Fruit fly (Drosophila melanogaster) S2 (cell line): ENCODE data around the gene CG5235.

ENCODE experiments used
- CG8478 ChIP-seq: fragments of >200 bp; optimal IDR thresholded peaks from 2 replicates; lab custom pipeline; 2018
- CTCF ChIP-seq, 2 experiments: fragments of >200 bp; optimal IDR thresholded peaks; 2 replicates each; lab custom pipeline; 2018

DNA sequence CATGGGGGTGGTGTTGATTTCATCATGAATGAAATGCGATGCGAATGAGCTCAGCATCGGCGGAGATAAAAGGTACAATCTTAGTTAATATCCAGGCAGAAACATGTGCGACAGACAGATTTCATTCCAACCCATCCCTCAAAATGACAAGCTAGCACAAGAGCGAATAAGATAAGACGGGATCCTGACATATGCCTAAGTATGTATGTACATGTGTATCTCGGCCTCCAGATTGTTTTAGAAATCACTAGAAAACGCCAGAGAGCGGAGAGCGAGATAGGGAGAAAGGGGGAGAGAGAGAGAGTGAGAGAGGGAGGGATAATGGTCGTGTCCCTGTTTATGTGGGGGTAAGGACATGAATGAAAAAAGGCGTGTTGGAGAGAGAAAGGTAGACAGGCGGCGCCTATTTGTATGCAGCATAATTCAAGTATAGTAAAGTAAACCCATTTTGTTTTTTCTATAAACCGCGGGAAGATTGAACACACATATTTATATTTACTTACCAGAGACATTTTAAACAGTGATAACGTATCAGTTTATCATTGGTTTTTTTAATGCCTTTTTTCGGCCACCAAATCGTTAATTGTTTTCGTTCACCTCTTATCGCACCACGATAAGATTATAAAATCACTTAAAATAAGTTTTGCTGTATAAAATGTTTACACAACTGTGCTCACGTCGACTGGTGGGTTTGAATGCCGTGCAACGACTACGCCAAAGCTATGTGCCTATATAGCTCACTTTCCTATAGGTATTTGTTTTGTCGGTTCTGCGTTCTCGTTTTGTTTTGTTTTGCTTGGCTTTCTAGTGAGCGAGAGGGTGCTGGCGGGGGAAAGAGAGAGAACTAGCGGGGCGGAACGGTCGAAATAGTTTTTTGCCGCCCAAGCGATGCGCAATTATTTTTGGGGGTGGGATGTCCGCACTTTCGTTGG lies 40.0 kb downstream of the CG5235 start:
- TF ChIP-seq CG8478 (lab: Kevin White, UChicago) (no peak), CTCF (optimal IDR thresholded peaks at IDR 0.05; lab: Kevin White, UChicago) (peak in 1 of 2 experiments; percentile 13)
